Fruit fly (Drosophila melanogaster) whole organism, adult: ENCODE results near the gene ind.

Experiments
- CG12768 ChIP-seq: fragments of 200-800 bp; sonication (Bioruptor generic); optimal IDR thresholded peaks from 2 replicates; lab custom pipeline; 2017; ENCODE audit warnings: missing biosample characterization, missing genetic modification characterization, mild to moderate bottlenecking, moderate library complexity, missing genetic modification reagents
- CG7045 ChIP-seq: fragments of 200-800 bp; sonication (Bioruptor generic); optimal IDR thresholded peaks from 2 replicates; lab custom pipeline; 2017; ENCODE audit warnings: missing biosample characterization, mild to moderate bottlenecking, missing genetic modification characterization
- cnc ChIP-seq, 2 experiments: fragments of >200 bp; optimal IDR thresholded peaks; 2 replicates each; lab custom pipeline; 2017
- ovo ChIP-seq: fragments of 200-800 bp; sonication (Bioruptor generic); optimal IDR thresholded peaks from 2 replicates; lab custom pipeline; 2016; ENCODE audit warnings: missing biosample characterization, missing genetic modification characterization

dm6 chr3L:15021008-15021407 is 22.7 kb downstream of the ind start:
- no peak for TF ChIP-seq CG12768 (GFP tag; lab: Kevin White, UChicago)
- TF ChIP-seq ovo (GFP tag; lab: Kevin White, UChicago) = no peak
- TF ChIP-seq cnc (optimal IDR thresholded peaks at IDR 0.05; lab: Kevin White, UChicago) = no peak
- TF ChIP-seq CG7045 (GFP tag; lab: Kevin White, UChicago) = no peak
